Fruit fly (Drosophila melanogaster) S2 (cell line): Measurements from ENCODE around the gene CG42781.

Experiments
- CG8478 ChIP-seq: fragments of >200 bp; optimal IDR thresholded peaks from 2 replicates; lab custom pipeline; 2018
- CTCF ChIP-seq, 2 experiments: fragments of >200 bp; optimal IDR thresholded peaks; 2 replicates each; lab custom pipeline; 2018

DNA sequence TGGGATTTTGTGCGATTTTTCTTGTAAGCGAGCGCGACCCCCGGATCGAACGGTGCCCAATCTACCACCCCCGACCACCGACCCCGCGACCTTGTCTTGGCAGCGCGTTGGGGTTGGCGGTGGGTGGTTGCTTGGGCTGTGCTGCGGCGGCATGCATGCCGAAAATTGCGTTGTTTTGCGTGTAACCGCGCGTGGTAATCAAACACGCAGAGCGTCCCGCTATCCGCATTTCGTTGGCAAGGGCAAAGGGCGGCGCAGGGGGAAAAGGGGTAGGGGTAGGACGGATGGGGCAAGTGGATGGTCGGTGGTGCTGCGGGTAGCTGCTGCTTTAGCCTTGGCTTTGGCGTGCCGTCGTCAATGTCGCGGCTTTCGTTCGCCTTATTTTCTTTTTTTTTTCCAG, 49.6 kb upstream of the CG42781 start:
- no peak for TF ChIP-seq CTCF (optimal IDR thresholded peaks at IDR 0.05; lab: Kevin White, UChicago)
- no peak for TF ChIP-seq CG8478 (lab: Kevin White, UChicago)
